Fruit fly (Drosophila melanogaster): ENCODE data around the gene CG14132.
A peak's percentile ranks its signal among the peaks of the same experiment; 100 is the strongest.

Gene CG14132

DNA sequence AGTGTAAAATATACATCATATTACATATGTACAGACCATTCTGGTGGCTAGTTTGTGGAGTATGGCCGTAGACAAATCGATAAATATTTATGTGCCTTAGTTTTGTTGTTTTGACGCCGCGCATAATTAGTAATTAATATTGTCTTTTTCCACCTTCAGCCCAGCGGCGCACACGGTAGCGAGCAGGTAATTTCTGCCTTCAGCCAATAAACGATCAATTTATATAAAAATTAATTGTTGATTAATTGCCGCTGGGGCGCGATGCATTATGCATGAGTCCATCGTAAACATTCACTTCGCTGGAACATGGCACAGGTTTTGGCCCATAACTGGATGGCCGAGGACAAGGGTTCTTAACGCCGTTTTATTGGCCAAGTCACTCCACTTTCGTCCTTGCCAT is 2.2 kb upstream of the CG14132 start:
- TF ChIP-seq woc (GFP tag; optimal IDR thresholded peaks at IDR 0.05), result no peak
- TF ChIP-seq CG9705 (GFP tag; optimal IDR thresholded peaks at IDR 0.05), result no peak

DNA sequence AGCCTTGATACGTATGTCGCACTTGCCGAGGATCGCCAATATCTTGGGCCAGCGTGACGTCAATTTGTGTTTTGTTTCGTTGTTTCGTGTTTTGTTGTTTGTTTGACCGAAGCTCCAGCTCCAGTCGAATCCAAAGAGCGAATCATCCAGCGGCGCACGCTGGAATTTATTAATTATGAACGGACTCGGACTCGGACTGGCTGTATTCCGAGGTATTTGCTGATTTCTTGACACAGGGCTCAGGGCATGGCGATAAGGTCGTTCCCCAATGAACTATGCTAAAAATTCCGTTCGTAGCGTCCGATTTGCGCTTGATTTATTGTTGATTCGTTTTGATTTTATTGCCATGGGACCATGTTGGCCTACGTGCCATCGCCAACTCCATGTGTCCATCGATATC is 1.8 kb upstream of the CG14132 start:
- TF ChIP-seq tai (GFP tag; optimal IDR thresholded peaks at IDR 0.05), result no peak
- no peak for TF ChIP-seq foxo (GFP tag; optimal IDR thresholded peaks at IDR 0.05)
- TF ChIP-seq Myc (optimal IDR thresholded peaks at IDR 0.05), result no peak
- peak in 1 of 2 experiments; percentile 15 for TF ChIP-seq dl (GFP tag; optimal IDR thresholded peaks at IDR 0.05; ENCODE audit: insufficient read depth in 1 of 2, partially characterized antibody in 2 of 2)
- peak; percentile 37 for TF ChIP-seq h (GFP tag; optimal IDR thresholded peaks at IDR 0.05)

DNA sequence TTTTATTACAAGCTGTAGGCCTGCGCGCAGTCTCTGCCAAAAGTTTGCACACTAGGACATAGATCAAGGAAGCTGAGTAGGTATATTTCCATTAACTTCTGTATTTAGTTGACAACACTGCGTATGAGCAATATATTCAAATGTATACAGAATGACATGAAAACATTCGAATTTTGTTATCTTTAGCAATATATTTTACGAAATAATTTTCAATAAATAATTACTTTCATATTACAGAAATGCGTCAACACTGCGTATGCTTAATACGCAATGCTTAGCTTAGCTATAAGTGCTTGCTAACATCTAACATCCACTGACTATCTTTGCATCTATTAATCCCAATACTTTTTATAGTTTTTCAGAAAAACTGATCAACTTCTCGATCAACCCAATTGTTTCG is 1.3 kb upstream of the CG14132 start:
- TF ChIP-seq Dif (GFP tag; optimal IDR thresholded peaks at IDR 0.05; ENCODE audit: partially characterized antibody), result no peak
- TF ChIP-seq Dfd (GFP tag; optimal IDR thresholded peaks at IDR 0.05), result peak; percentile 56

DNA sequence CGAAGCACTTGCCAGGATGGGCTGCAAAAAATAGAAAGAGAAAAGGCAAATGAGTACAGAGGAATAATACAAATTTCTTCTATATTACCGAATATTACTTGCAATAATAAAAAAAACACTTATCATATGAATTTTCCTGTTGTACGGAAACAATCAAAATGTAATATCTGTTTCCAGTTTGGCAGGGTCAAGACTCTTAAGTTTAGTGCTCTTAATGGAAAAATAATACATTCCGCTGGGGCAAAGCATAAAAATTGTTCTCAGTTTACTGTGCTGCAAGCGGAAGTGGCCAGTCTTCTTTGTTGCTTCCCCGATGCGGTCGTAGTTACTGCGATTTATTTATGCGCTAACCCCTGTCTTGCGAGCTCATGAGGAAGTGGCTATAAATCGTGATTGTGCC is 2.2 kb downstream of the CG14132 start:
- no peak for TF ChIP-seq usp (GFP tag; optimal IDR thresholded peaks at IDR 0.05)
- TF ChIP-seq Vsx2 (GFP tag; optimal IDR thresholded peaks at IDR 0.05; ENCODE audit: partially characterized antibody), result no peak
- no peak for TF ChIP-seq GATAd (GFP tag; optimal IDR thresholded peaks at IDR 0.05)
- TF ChIP-seq brk (GFP tag; optimal IDR thresholded peaks at IDR 0.05), result no peak
- TF ChIP-seq Abd-B (GFP tag; optimal IDR thresholded peaks at IDR 0.05), result no peak
- no peak for TF ChIP-seq CG32264 (GFP tag; optimal IDR thresholded peaks at IDR 0.05)
- TF ChIP-seq dl (GFP tag; optimal IDR thresholded peaks at IDR 0.05; ENCODE audit: insufficient read depth in 1 of 2, partially characterized antibody in 2 of 2), result no peak
- no peak for TF ChIP-seq psq (GFP tag; optimal IDR thresholded peaks at IDR 0.05)
- no peak for TF ChIP-seq ey (GFP tag; optimal IDR thresholded peaks at IDR 0.05)

DNA sequence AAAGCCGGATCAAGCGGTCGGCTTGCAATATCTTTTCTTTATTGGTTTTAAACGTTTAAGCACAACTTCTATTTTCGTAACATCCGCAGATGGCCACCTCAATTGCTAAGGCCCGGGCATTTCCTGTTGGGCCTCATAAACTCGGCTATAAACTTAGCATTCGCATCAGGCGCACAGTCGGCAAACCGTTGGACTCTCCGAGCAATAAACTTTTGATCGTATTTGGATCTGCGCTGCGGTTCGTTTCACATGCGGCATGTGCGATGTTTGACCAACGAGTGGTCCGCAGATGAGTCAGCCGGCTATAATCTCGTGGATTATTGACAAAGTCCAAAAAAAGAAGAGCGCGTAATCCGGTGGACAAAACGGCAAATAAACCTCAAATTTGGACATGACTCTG is 3.3 kb downstream of the CG14132 start:
- TF ChIP-seq rgr (GFP tag; optimal IDR thresholded peaks at IDR 0.05) (no peak), sv (GFP tag; optimal IDR thresholded peaks at IDR 0.05) (no peak), Rel (GFP tag; optimal IDR thresholded peaks at IDR 0.05) (no peak), Rel (tag; optimal IDR thresholded peaks at IDR 0.05) (no peak), psq (GFP tag; optimal IDR thresholded peaks at IDR 0.05) (no peak), tai (GFP tag; optimal IDR thresholded peaks at IDR 0.05) (no peak), CG9705 (GFP tag; optimal IDR thresholded peaks at IDR 0.05) (no peak), pan (optimal IDR thresholded peaks at IDR 0.05) (no peak), dl (GFP tag; optimal IDR thresholded peaks at IDR 0.05; ENCODE audit: insufficient read depth in 1 of 2, partially characterized antibody in 2 of 2) (no peak), GATAd (GFP tag; optimal IDR thresholded peaks at IDR 0.05) (no peak), h (GFP tag; optimal IDR thresholded peaks at IDR 0.05) (no peak), br (GFP tag; optimal IDR thresholded peaks at IDR 0.05) (no peak), Dif (GFP tag; optimal IDR thresholded peaks at IDR 0.05; ENCODE audit: partially characterized antibody) (no peak), CG32264 (GFP tag; optimal IDR thresholded peaks at IDR 0.05) (no peak), Abd-B (GFP tag; optimal IDR thresholded peaks at IDR 0.05) (no peak), fru (GFP tag; optimal IDR thresholded peaks at IDR 0.05) (no peak), dsf (GFP tag; optimal IDR thresholded peaks at IDR 0.05; ENCODE audit: borderline replicate concordance) (no peak), sage (GFP tag; optimal IDR thresholded peaks at IDR 0.05) (no peak), Vsx2 (GFP tag; optimal IDR thresholded peaks at IDR 0.05; ENCODE audit: partially characterized antibody) (no peak)

DNA sequence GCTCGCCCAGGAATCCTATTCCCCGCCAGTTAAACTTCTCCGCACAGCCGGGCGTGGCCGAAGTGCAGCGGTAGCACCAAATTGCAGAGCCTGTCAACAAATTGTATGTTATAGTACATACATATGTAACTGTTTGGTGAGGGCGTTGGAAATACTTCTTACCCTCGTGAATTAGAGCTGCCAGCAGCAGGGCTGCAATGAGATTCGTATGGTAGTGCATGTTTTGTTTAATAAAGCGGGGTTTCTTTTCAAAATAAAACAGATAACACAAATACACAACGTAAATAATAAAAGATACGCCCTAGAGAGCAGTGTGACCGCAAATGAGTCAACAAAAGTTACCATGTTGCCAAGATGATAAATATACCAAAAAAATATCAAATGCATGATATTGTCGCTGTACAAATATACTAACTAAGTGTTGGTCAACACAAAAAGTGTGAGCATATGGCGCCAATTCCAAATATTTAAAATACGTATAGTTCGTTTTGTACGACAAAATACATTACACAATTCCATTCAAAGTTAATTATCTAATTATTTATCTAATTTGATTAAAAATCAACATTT is 3.9 kb downstream of the CG14132 start, which contains the start of gene crim:
Gene crim (minus strand): TSS at position 328 of the 570 bp plus-strand sequence.
- TF ChIP-seq Abd-B (GFP tag; optimal IDR thresholded peaks at IDR 0.05), result no peak
- TF ChIP-seq sage (GFP tag; optimal IDR thresholded peaks at IDR 0.05), result no peak
- no peak for TF ChIP-seq CG9705 (GFP tag; optimal IDR thresholded peaks at IDR 0.05)
- TF ChIP-seq HLH106 (tag; optimal IDR thresholded peaks at IDR 0.05), result no peak
- no peak for TF ChIP-seq Dfd (GFP tag; optimal IDR thresholded peaks at IDR 0.05)
- no peak for TF ChIP-seq br (GFP tag; optimal IDR thresholded peaks at IDR 0.05)
- TF ChIP-seq sv (GFP tag; optimal IDR thresholded peaks at IDR 0.05), result no peak
- TF ChIP-seq brk (GFP tag; optimal IDR thresholded peaks at IDR 0.05), result peak; percentile 74
- no peak for TF ChIP-seq GATAd (GFP tag; optimal IDR thresholded peaks at IDR 0.05)
- no peak for TF ChIP-seq OdsH (GFP tag; optimal IDR thresholded peaks at IDR 0.05)
- TF ChIP-seq psq (GFP tag; optimal IDR thresholded peaks at IDR 0.05), result no peak
- TF ChIP-seq N (GFP tag; optimal IDR thresholded peaks at IDR 0.05), result no peak
- TF ChIP-seq Hnf4 (GFP tag; optimal IDR thresholded peaks at IDR 0.05), result peak; percentile 71
- no peak for TF ChIP-seq dmrt93B (GFP tag; optimal IDR thresholded peaks at IDR 0.05)
- peak; percentile 21 for TF ChIP-seq fru (GFP tag; optimal IDR thresholded peaks at IDR 0.05)
- no peak for TF ChIP-seq dsf (GFP tag; optimal IDR thresholded peaks at IDR 0.05; ENCODE audit: borderline replicate concordance)
- peak; percentile 31 for TF ChIP-seq Jra (GFP tag; optimal IDR thresholded peaks at IDR 0.05)
- TF ChIP-seq Mio (GFP tag; optimal IDR thresholded peaks at IDR 0.05), result no peak
- TF ChIP-seq Hr83 (GFP tag; optimal IDR thresholded peaks at IDR 0.05; ENCODE audit: poor library complexity, severe bottlenecking), result no peak
- TF ChIP-seq Sp1 (GFP tag; optimal IDR thresholded peaks at IDR 0.05), result no peak
- no peak for TF ChIP-seq rgr (GFP tag; optimal IDR thresholded peaks at IDR 0.05)
- no peak for TF ChIP-seq Rel (GFP tag; optimal IDR thresholded peaks at IDR 0.05)
- TF ChIP-seq Rel (tag; optimal IDR thresholded peaks at IDR 0.05), result peak; percentile 21
- TF ChIP-seq foxo (GFP tag; optimal IDR thresholded peaks at IDR 0.05), result peak in 1 of 2 experiments; percentile 12
- no peak for TF ChIP-seq Hr78 (GFP tag; optimal IDR thresholded peaks at IDR 0.05)
- TF ChIP-seq CG32264 (GFP tag; optimal IDR thresholded peaks at IDR 0.05), result peak; percentile 30
- TF ChIP-seq tai (GFP tag; optimal IDR thresholded peaks at IDR 0.05), result peak; percentile 58
- TF ChIP-seq woc (GFP tag; optimal IDR thresholded peaks at IDR 0.05), result no peak
- no peak for TF ChIP-seq jim (GFP tag; optimal IDR thresholded peaks at IDR 0.05)
- no peak for TF ChIP-seq pan (optimal IDR thresholded peaks at IDR 0.05)

All from whole organism, wandering third instar larva.